Fruit fly (Drosophila melanogaster): ENCODE data around the gene CG5381.

CG5381 gene

DNA sequence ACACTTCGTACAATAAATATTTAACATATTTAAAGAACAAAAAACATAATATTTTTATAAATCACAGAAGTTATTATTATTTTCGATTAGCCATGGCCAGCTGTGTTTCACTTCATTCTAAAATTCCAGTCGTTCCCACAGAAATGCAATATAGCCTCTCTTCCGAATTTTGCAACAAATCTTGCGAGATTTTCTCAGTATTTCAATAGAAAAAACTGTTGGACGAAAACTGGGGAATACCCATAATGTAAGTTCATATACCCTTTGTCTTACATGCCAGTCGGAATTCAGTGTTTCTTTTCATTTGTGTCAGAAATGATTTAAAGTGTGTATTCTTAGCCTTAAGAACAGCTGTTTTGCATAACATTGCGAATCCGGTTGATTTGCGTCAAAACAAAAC, 33.6 kb upstream of the CG5381 start, which contains the start of the genes CtsL4 and ClpP:
TSS of gene CtsL4 (minus strand) at position 90 of the 400 bp plus-strand sequence.
TSS of gene ClpP (plus strand) at position 288 of the 400 bp plus-strand sequence.
- no peak for TF ChIP-seq Rel (GFP tag; optimal IDR thresholded peaks at IDR 0.05)
- no peak for TF ChIP-seq Rel (tag; optimal IDR thresholded peaks at IDR 0.05)
- peak; percentile 66 for TF ChIP-seq woc (GFP tag; optimal IDR thresholded peaks at IDR 0.05)
- TF ChIP-seq sv (GFP tag; optimal IDR thresholded peaks at IDR 0.05), result no peak

DNA sequence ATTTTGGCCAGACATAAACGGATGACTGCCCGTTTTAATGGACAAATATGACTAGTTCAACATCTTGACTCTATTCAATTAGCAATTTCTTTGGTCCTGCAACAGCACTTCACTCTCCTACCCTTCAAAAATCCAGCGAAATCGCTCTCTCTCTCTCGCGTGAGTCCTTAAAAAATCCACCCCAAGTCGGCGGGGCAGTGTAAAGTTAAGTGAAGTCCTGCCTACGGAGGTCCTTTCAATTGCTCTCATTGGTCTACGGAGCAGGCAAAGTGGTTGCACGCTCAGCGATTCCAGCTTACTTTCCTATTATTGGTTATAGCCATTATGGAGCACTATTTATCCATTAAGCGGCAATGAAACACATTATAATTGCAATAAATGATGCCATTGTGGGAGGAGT, 31.0 kb upstream of the CG5381 start, which contains the start of gene CG34367:
TSS of gene CG34367 (minus strand) at position 35 of the 400 bp plus-strand sequence.
- TF ChIP-seq HLH106 (tag; optimal IDR thresholded peaks at IDR 0.05) (no peak), Hr83 (GFP tag; optimal IDR thresholded peaks at IDR 0.05; ENCODE audit: poor library complexity, severe bottlenecking) (no peak), GATAd (GFP tag; optimal IDR thresholded peaks at IDR 0.05) (no peak), ey (GFP tag; optimal IDR thresholded peaks at IDR 0.05) (no peak), h (GFP tag; optimal IDR thresholded peaks at IDR 0.05) (no peak), sv (GFP tag; optimal IDR thresholded peaks at IDR 0.05) (no peak), rgr (GFP tag; optimal IDR thresholded peaks at IDR 0.05) (no peak), Sp1 (GFP tag; optimal IDR thresholded peaks at IDR 0.05) (no peak), Hr78 (GFP tag; optimal IDR thresholded peaks at IDR 0.05) (no peak), tai (GFP tag; optimal IDR thresholded peaks at IDR 0.05) (no peak), dmrt93B (GFP tag; optimal IDR thresholded peaks at IDR 0.05) (no peak), lola (GFP tag; optimal IDR thresholded peaks at IDR 0.05) (no peak), N (GFP tag; optimal IDR thresholded peaks at IDR 0.05) (no peak), jim (GFP tag; optimal IDR thresholded peaks at IDR 0.05) (no peak), Dif (GFP tag; optimal IDR thresholded peaks at IDR 0.05; ENCODE audit: partially characterized antibody) (no peak), psq (GFP tag; optimal IDR thresholded peaks at IDR 0.05) (no peak), usp (GFP tag; optimal IDR thresholded peaks at IDR 0.05) (no peak), Myc (optimal IDR thresholded peaks at IDR 0.05) (no peak), CrebA (GFP tag; optimal IDR thresholded peaks at IDR 0.05; ENCODE audit: borderline replicate concordance) (no peak)

DNA sequence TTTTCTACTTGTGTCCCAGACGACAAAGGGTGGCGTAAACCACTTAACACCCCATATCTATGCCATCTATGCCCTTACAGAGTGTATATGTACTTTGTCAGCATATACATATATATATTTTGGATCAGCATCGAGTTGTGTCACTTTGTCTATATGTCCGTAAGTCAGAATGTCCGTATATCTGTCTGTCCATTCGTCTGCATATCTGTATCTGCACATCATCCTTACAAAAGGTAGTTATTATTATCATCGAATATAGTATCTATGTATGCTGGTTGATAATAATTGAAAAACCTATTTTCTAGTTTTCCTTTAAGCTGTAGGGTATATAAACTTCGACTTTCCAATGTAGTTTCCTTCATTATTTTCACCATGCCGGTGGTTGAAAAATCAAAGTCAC, 28.2 kb upstream of the CG5381 start:
- no peak for TF ChIP-seq Dfd (GFP tag; optimal IDR thresholded peaks at IDR 0.05)
- no peak for TF ChIP-seq sage (GFP tag; optimal IDR thresholded peaks at IDR 0.05)
- TF ChIP-seq rgr (GFP tag; optimal IDR thresholded peaks at IDR 0.05), result no peak
- TF ChIP-seq Rel (GFP tag; optimal IDR thresholded peaks at IDR 0.05), result no peak
- no peak for TF ChIP-seq Rel (tag; optimal IDR thresholded peaks at IDR 0.05)
- TF ChIP-seq Abd-B (GFP tag; optimal IDR thresholded peaks at IDR 0.05), result no peak
- no peak for TF ChIP-seq OdsH (GFP tag; optimal IDR thresholded peaks at IDR 0.05)
- no peak for TF ChIP-seq CrebA (GFP tag; optimal IDR thresholded peaks at IDR 0.05; ENCODE audit: borderline replicate concordance)
- no peak for TF ChIP-seq h (GFP tag; optimal IDR thresholded peaks at IDR 0.05)
- no peak for TF ChIP-seq dsf (GFP tag; optimal IDR thresholded peaks at IDR 0.05; ENCODE audit: borderline replicate concordance)
- TF ChIP-seq lola (GFP tag; optimal IDR thresholded peaks at IDR 0.05), result no peak
- no peak for TF ChIP-seq sv (GFP tag; optimal IDR thresholded peaks at IDR 0.05)
- no peak for TF ChIP-seq Hr83 (GFP tag; optimal IDR thresholded peaks at IDR 0.05; ENCODE audit: poor library complexity, severe bottlenecking)
- TF ChIP-seq Sp1 (GFP tag; optimal IDR thresholded peaks at IDR 0.05), result no peak
- no peak for TF ChIP-seq N (GFP tag; optimal IDR thresholded peaks at IDR 0.05)
- TF ChIP-seq usp (GFP tag; optimal IDR thresholded peaks at IDR 0.05), result no peak
- no peak for TF ChIP-seq Myc (optimal IDR thresholded peaks at IDR 0.05)
- TF ChIP-seq Jra (GFP tag; optimal IDR thresholded peaks at IDR 0.05), result no peak
- no peak for TF ChIP-seq jim (GFP tag; optimal IDR thresholded peaks at IDR 0.05)
- no peak for TF ChIP-seq CG9705 (GFP tag; optimal IDR thresholded peaks at IDR 0.05)

DNA sequence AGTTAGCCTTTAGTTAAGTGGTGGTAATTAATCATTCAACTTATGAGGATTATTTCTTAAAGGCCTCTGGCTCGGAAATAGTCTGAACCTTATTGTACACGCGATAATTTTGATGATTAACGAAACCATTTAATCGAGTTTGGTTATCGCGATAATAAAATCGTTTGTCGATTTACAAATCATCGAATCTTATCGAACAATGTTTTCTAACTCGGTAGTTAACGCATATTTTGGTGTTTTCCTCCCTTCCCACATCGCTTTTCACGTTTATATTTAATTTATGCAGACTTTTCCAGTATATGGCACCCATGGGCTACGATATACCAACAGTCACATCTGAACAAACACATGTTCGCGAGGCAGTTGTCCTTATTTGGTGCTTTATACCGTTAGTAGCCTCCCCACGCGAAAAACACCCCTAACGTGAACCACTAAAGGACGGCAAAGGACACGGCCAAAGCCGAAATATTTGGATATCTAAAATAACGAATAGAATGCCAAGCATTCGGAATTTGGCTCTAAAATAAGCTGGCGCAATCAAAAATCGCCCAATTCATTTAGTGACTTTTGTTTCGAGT, 21.2 kb upstream of the CG5381 start, which contains the start of gene Frmd5:
TSS of gene Frmd5 (plus strand) at position 414 of the 578 bp plus-strand sequence.
- TF ChIP-seq Dif (GFP tag; optimal IDR thresholded peaks at IDR 0.05; ENCODE audit: partially characterized antibody) (no peak), N (GFP tag; optimal IDR thresholded peaks at IDR 0.05) (no peak), Myc (optimal IDR thresholded peaks at IDR 0.05) (no peak), lola (GFP tag; optimal IDR thresholded peaks at IDR 0.05) (no peak), tai (GFP tag; optimal IDR thresholded peaks at IDR 0.05) (no peak), GATAd (GFP tag; optimal IDR thresholded peaks at IDR 0.05) (no peak), Sp1 (GFP tag; optimal IDR thresholded peaks at IDR 0.05) (no peak), Mio (GFP tag; optimal IDR thresholded peaks at IDR 0.05) (no peak), CG9705 (GFP tag; optimal IDR thresholded peaks at IDR 0.05) (no peak), sv (GFP tag; optimal IDR thresholded peaks at IDR 0.05) (no peak)

DNA sequence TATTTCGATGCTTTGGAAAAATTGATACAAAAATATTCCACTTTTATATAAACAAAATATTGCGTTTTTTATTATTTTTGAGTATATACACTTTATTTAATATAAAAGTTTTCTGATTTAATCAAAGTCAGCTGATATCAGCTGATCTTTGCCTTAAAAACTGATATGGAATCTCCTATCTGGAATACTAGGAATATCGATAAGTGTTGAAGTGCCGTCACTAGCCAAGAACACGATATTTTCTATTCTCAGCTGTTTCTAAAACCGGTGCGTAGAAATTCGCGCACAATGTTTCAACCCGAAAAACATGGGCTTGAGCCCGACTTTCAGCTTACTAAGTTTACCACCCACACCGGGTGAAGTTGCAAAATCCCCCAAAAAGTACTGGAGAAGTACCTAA, 19.6 kb upstream of the CG5381 start, which contains the start of gene Sps2:
TSS of gene Sps2 (plus strand) at position 124 of the 400 bp plus-strand sequence.
- no peak for TF ChIP-seq foxo (GFP tag; optimal IDR thresholded peaks at IDR 0.05)
- TF ChIP-seq h (GFP tag; optimal IDR thresholded peaks at IDR 0.05), result peak; percentile 24
- peak; percentile 18 for TF ChIP-seq brk (GFP tag; optimal IDR thresholded peaks at IDR 0.05)
- TF ChIP-seq fru (GFP tag; optimal IDR thresholded peaks at IDR 0.05), result peak; percentile 10
- no peak for TF ChIP-seq CG9705 (GFP tag; optimal IDR thresholded peaks at IDR 0.05)
- peak; percentile 10 for TF ChIP-seq Hnf4 (GFP tag; optimal IDR thresholded peaks at IDR 0.05)

Data from whole organism, wandering third instar larva.